Fruit fly (Drosophila melanogaster): Measurements from ENCODE around the gene daed.

Gene daed

DNA sequence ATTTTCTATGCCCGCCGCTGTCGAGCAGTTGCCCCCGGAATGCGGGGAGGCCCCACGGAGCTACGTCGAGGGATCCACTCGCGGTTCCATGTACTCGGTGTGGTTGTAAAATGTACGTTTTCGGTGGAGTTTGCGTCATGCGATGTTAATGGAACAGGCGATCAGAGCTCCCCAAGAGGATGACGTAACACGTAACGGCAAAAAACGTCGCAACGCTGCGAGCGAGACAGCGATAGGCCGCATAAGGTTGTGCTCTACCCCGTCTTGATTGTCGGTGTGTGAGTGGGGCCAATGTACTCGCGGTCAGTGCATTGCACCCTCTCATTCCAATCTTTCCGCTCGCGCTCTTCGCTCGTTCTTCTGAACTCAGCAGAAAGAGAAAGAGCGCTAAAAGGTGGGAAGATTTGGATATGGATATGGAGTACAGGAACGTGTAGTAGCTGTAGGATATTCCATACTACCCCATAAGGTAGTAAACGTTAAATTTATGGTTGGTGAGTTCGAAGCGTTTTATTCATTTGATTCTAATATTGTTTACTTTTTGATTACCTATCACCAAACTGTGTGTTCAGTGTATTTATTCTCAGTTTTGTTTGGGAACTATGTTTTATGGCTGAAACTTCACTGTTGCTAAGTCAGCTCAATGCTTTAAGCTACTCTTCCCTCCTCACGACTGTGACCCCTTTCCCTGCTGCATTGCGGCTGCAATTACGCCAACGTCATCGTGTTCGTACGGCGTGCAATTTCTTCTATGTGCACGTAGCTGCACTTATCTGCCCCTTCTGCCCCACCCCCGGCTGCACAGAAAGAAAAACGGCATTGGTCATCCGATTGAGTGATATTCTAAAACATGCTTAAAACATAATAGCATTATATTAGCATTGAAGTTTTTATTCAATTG lies 15.7 kb downstream of the daed start:
- TF ChIP-seq Sry-δ (GFP tag; optimal IDR thresholded peaks at IDR 0.05) (no peak), HmgD (GFP tag; optimal IDR thresholded peaks at IDR 0.05) (no peak), Doc3 (GFP tag; IDR thresholded peaks at IDR 0.05; ENCODE audit: partially characterized antibody) (no peak), CG16815 (GFP tag; optimal IDR thresholded peaks at IDR 0.05) (no peak), CG8290 (GFP tag; optimal IDR thresholded peaks at IDR 0.05) (no peak), CG8290 (tag; optimal IDR thresholded peaks at IDR 0.05) (peak in 1 of 2 experiments; percentile 61), tll (GFP tag; optimal IDR thresholded peaks at IDR 0.05) (no peak), Chrac-16 (GFP tag; optimal IDR thresholded peaks at IDR 0.05) (no peak), CG2678 (tag; optimal IDR thresholded peaks at IDR 0.05) (no peak), twi (tag; optimal IDR thresholded peaks at IDR 0.05) (no peak), Atf3 (GFP tag; optimal IDR thresholded peaks at IDR 0.05) (no peak), CG7987 (GFP tag; optimal IDR thresholded peaks at IDR 0.05) (no peak), mirr (GFP tag; optimal IDR thresholded peaks at IDR 0.05) (peak; percentile 3), cad (GFP tag; optimal IDR thresholded peaks at IDR 0.05) (no peak), NC2α (GFP tag; optimal IDR thresholded peaks at IDR 0.05) (no peak), amos (GFP tag; IDR thresholded peaks at IDR 0.05; ENCODE audit: partially characterized antibody) (no peak), crc (GFP tag; optimal IDR thresholded peaks at IDR 0.05) (no peak), mld (GFP tag; IDR thresholded peaks at IDR 0.05; ENCODE audit: partially characterized antibody) (no peak), fd96Cb (tag; optimal IDR thresholded peaks at IDR 0.05) (no peak), sima (GFP tag; optimal IDR thresholded peaks at IDR 0.05) (no peak), slp2 (GFP tag; optimal IDR thresholded peaks at IDR 0.05) (no peak), pita (GFP tag; optimal IDR thresholded peaks at IDR 0.05) (no peak), ATbp (GFP tag; optimal IDR thresholded peaks at IDR 0.05) (no peak), Blimp-1 (GFP tag; optimal IDR thresholded peaks at IDR 0.05) (no peak), CG12236 (GFP tag; optimal IDR thresholded peaks at IDR 0.05) (no peak), CG7271 (tag; optimal IDR thresholded peaks at IDR 0.05) (no peak), lmd (GFP tag; IDR thresholded peaks at IDR 0.05) (no peak), chinmo (GFP tag; IDR thresholded peaks at IDR 0.05; ENCODE audit: partially characterized antibody) (no peak), ewg (GFP tag; optimal IDR thresholded peaks at IDR 0.05) (no peak), H15 (GFP tag; IDR thresholded peaks at IDR 0.05) (no peak), CG2199 (GFP tag; IDR thresholded peaks at IDR 0.05) (no peak), az2 (GFP tag; optimal IDR thresholded peaks at IDR 0.05) (no peak), sim (GFP tag; IDR thresholded peaks at IDR 0.05) (no peak), maf-S (GFP tag; optimal IDR thresholded peaks at IDR 0.05) (no peak), Mes4 (GFP tag; optimal IDR thresholded peaks at IDR 0.05) (no peak), Camta (GFP tag; optimal IDR thresholded peaks at IDR 0.05) (no peak), ash1 (GFP tag; optimal IDR thresholded peaks at IDR 0.05) (no peak), toy (GFP tag; IDR thresholded peaks at IDR 0.05) (no peak), CG12219 (GFP tag; optimal IDR thresholded peaks at IDR 0.05) (no peak), psq (GFP tag; optimal IDR thresholded peaks at IDR 0.05) (peak; percentile 14), peb (GFP tag; IDR thresholded peaks at IDR 0.05) (no peak), croc (GFP tag; conservative IDR thresholded peaks at IDR 0.05) (no peak), CG32772 (GFP tag; IDR thresholded peaks at IDR 0.05) (no peak), pho (GFP tag; optimal IDR thresholded peaks at IDR 0.05) (no peak), CG10366 (GFP tag; IDR thresholded peaks at IDR 0.05) (no peak), Scr (GFP tag; IDR thresholded peaks at IDR 0.05; ENCODE audit: partially characterized antibody) (no peak), CG3995 (GFP tag; optimal IDR thresholded peaks at IDR 0.05) (no peak), slou (GFP tag; optimal IDR thresholded peaks at IDR 0.05) (no peak), trh (GFP tag; optimal IDR thresholded peaks at IDR 0.05) (no peak), salm (tag; optimal IDR thresholded peaks at IDR 0.05) (no peak)
